Worm (Caenorhabditis elegans) whole organism, late embryonic: ENCODE measurements around the gene cul-1.
A peak's percentile ranks its signal among the peaks of the same experiment; 100 is the strongest.

Source experiments
- C08G9.2 ChIP-seq: sonication (generic microtip); optimal IDR thresholded peaks from 2 replicates; lab custom pipeline; 2016; ENCODE audit warnings: mild to moderate bottlenecking, missing genetic modification characterization, moderate library complexity, missing compliant biosample characterization
- C38D4.7 ChIP-seq: fragments of 200-800 bp; sonication (Bioruptor generic); optimal IDR thresholded peaks from 2 replicates; lab custom pipeline; 2018; ENCODE audit warnings: mild to moderate bottlenecking, missing genetic modification characterization, moderate library complexity, missing compliant biosample characterization
- K02D7.2 ChIP-seq: sonication (generic microtip); optimal IDR thresholded peaks from 2 replicates; lab custom pipeline; 2017; ENCODE audit warnings: mild to moderate bottlenecking, missing genetic modification characterization, missing compliant biosample characterization
- ahr-1 ChIP-seq: sonication (generic microtip); optimal IDR thresholded peaks from 2 replicates; lab custom pipeline; 2016; ENCODE audit warnings: missing genetic modification characterization, missing compliant biosample characterization
- ceh-2 ChIP-seq: sonication (generic microtip); optimal IDR thresholded peaks from 2 replicates; lab custom pipeline; 2016; ENCODE audit warnings: missing genotype, missing genetic modification characterization, missing compliant biosample characterization
- ceh-22 ChIP-seq: sonication (generic microtip); optimal IDR thresholded peaks from 2 replicates; lab custom pipeline; 2017; ENCODE audit warnings: missing biosample characterization, missing genetic modification characterization
- ceh-6 ChIP-seq: fragments of 200-800 bp; sonication (Bioruptor generic); optimal IDR thresholded peaks from 2 replicates; lab custom pipeline; 2018; ENCODE audit warnings: mild to moderate bottlenecking, missing genetic modification characterization, missing compliant biosample characterization
- che-1 ChIP-seq: sonication (generic microtip); optimal IDR thresholded peaks from 2 replicates; lab custom pipeline; 2016; ENCODE audit warnings: mild to moderate bottlenecking, missing genetic modification characterization, missing compliant biosample characterization
- elt-2 ChIP-seq: sonication (generic microtip); optimal IDR thresholded peaks from 2 replicates; lab custom pipeline; 2016; ENCODE audit warnings: missing genetic modification reagents, missing genetic modification characterization, missing compliant biosample characterization
- elt-4 ChIP-seq: sonication (generic microtip); optimal IDR thresholded peaks from 2 replicates; lab custom pipeline; 2016; ENCODE audit warnings: missing genetic modification characterization, missing compliant biosample characterization
- ets-4 ChIP-seq: sonication (generic microtip); optimal IDR thresholded peaks from 2 replicates; lab custom pipeline; 2016; ENCODE audit warnings: missing genetic modification characterization, missing compliant biosample characterization
- fkh-10 ChIP-seq: fragments of 150-350 bp; optimal IDR thresholded peaks from 2 replicates; lab custom pipeline; 2014; ENCODE audit warnings: missing biosample characterization, missing genetic modification reagents, missing genetic modification characterization
- fkh-6 ChIP-seq: sonication (generic microtip); optimal IDR thresholded peaks from 2 replicates; lab custom pipeline; 2016; ENCODE audit warnings: missing genetic modification characterization, missing compliant biosample characterization
- gmeb-2 ChIP-seq: sonication (generic microtip); optimal IDR thresholded peaks from 2 replicates; lab custom pipeline; 2016; ENCODE audit warnings: missing genetic modification characterization, inconsistent platforms, missing compliant biosample characterization
- hlh-8 ChIP-seq: sonication (generic microtip); optimal IDR thresholded peaks from 2 replicates; lab custom pipeline; 2016; ENCODE audit warnings: missing genotype, missing genetic modification characterization, missing compliant biosample characterization
- lin-11 ChIP-seq: fragments of 200-800 bp; sonication (Bioruptor generic); optimal IDR thresholded peaks from 2 replicates; lab custom pipeline; 2018; ENCODE audit warnings: mild to moderate bottlenecking, missing genetic modification characterization, missing compliant biosample characterization
- madf-2 ChIP-seq: sonication (generic microtip); optimal IDR thresholded peaks from 2 replicates; lab custom pipeline; 2017; ENCODE audit warnings: missing genetic modification characterization, missing compliant biosample characterization
- nfya-1 ChIP-seq: sonication (generic microtip); optimal IDR thresholded peaks from 2 replicates; lab custom pipeline; 2017; ENCODE audit warnings: missing genetic modification characterization, mild to moderate bottlenecking, missing compliant biosample characterization, antibody characterized with exemption, moderate library complexity
- nhr-11 ChIP-seq: fragments of 150-350 bp; optimal IDR thresholded peaks from 2 replicates; lab custom pipeline; 2014; ENCODE audit warnings: missing biosample characterization, missing genetic modification characterization
- npax-4 ChIP-seq: sonication (generic microtip); optimal IDR thresholded peaks from 2 replicates; lab custom pipeline; 2016; ENCODE audit warnings: missing genetic modification characterization, missing compliant biosample characterization
- odd-2 ChIP-seq: sonication (generic microtip); optimal IDR thresholded peaks from 2 replicates; lab custom pipeline; 2017; ENCODE audit warnings: antibody characterized with exemption, mild to moderate bottlenecking, missing genetic modification characterization, missing compliant biosample characterization
- pag-3 ChIP-seq: sonication (generic microtip); optimal IDR thresholded peaks from 2 replicates; lab custom pipeline; 2016; ENCODE audit warnings: missing compliant biosample characterization, missing genetic modification characterization, borderline replicate concordance
- pqm-1 ChIP-seq: sonication (generic microtip); optimal IDR thresholded peaks from 2 replicates; lab custom pipeline; 2016; ENCODE audit warnings: missing genetic modification characterization, missing compliant biosample characterization
- ref-2 ChIP-seq: sonication (generic microtip); optimal IDR thresholded peaks from 2 replicates; lab custom pipeline; 2016; ENCODE audit warnings: missing genetic modification characterization, missing compliant biosample characterization
- sox-2 ChIP-seq: fragments of 200-800 bp; sonication (Bioruptor generic); IDR thresholded peaks from 2 replicates; pipeline ENCODE4 v1.3.6; 2022; ENCODE audit warnings: missing genetic modification reagents, missing genetic modification characterization, missing compliant biosample characterization
- syd-9 ChIP-seq: sonication (generic microtip); optimal IDR thresholded peaks from 2 replicates; lab custom pipeline; 2016; ENCODE audit warnings: mild to moderate bottlenecking, missing genetic modification characterization, moderate library complexity, missing compliant biosample characterization
- tbx-7 ChIP-seq: sonication (generic microtip); optimal IDR thresholded peaks from 2 replicates; lab custom pipeline; 2016; ENCODE audit warnings: missing genotype, missing genetic modification characterization, missing compliant biosample characterization
- ttx-3 ChIP-seq: sonication (generic microtip); optimal IDR thresholded peaks from 2 replicates; lab custom pipeline; 2016; ENCODE audit warnings: missing genetic modification reagents, missing genetic modification characterization, missing compliant biosample characterization
- unc-3 ChIP-seq, 2 experiments: fragments of 200-800 bp in 1 of 2; sonication (Bioruptor generic) in 1 of 2; sonication (generic microtip) in 1 of 2; conservative IDR thresholded peaks in 1 of 2; optimal IDR thresholded peaks in 1 of 2; 2 replicates each; pipeline versions ENCODE4 v1.3.6 to Lab custom; 2016 to 2022; ENCODE audit warnings: missing compliant biosample characterization in 2 of 2, missing genetic modification characterization in 2 of 2, missing genetic modification reagents in 1 of 2
- unc-42 ChIP-seq: sonication (generic microtip); optimal IDR thresholded peaks from 2 replicates; lab custom pipeline; 2016; ENCODE audit warnings: missing genotype, missing genetic modification characterization, missing compliant biosample characterization
- unc-55 ChIP-seq: sonication (generic microtip); optimal IDR thresholded peaks from 2 replicates; lab custom pipeline; 2017; ENCODE audit warnings: missing biosample characterization, missing genetic modification reagents, missing genetic modification characterization
- zip-5 ChIP-seq: sonication (generic microtip); optimal IDR thresholded peaks from 2 replicates; lab custom pipeline; 2016; ENCODE audit warnings: missing genetic modification characterization, missing compliant biosample characterization
- ztf-16 ChIP-seq: sonication (generic microtip); optimal IDR thresholded peaks from 2 replicates; lab custom pipeline; 2017; ENCODE audit warnings: missing genetic modification characterization, missing compliant biosample characterization

The cul-1 gene

ce11 chrIII:10479180-10479579 is 8.1 kb downstream of the cul-1 start, which contains the start of gene D2045.7:
D2045.7 (plus strand) TSS chrIII:10479480.
- no peak for TF ChIP-seq ref-2 (tag; lab: Kevin White, UChicago)
- TF ChIP-seq fkh-10 (GFP tag; lab: Kevin White, UChicago), result no peak
- TF ChIP-seq odd-2 (tag; lab: Kevin White, UChicago), result no peak
- TF ChIP-seq lin-11, result no peak
- no peak for TF ChIP-seq fkh-6
- no peak for TF ChIP-seq ztf-16 (tag; lab: Kevin White, UChicago)
- no peak for TF ChIP-seq ets-4 (tag; lab: Kevin White, UChicago)
- TF ChIP-seq K02D7.2 (tag; lab: Kevin White, UChicago), result no peak
- no peak for TF ChIP-seq zip-5 (tag; lab: Kevin White, UChicago)

- no peak for TF ChIP-seq sox-2 (GFP tag; lab: Robert Waterston, UW)
- no peak for TF ChIP-seq ahr-1
- no peak for TF ChIP-seq ttx-3 (tag; lab: Kevin White, UChicago)
- no peak for TF ChIP-seq syd-9 (tag; lab: Kevin White, UChicago)
- TF ChIP-seq pqm-1 (tag; lab: Kevin White, UChicago), result no peak
- no peak for TF ChIP-seq unc-3 (GFP tag; conservative IDR thresholded peaks at IDR 0.05; lab: Robert Waterston, UW)
- no peak for TF ChIP-seq unc-3 (tag; optimal IDR thresholded peaks at IDR 0.05; lab: Kevin White, UChicago)
Observed at ce11 chrIII:10481497-10481896, 10.5 kb downstream of the cul-1 start.

- TF ChIP-seq elt-2 (tag; lab: Kevin White, UChicago) (peak; percentile 8), hlh-8 (tag; lab: Kevin White, UChicago) (no peak)
Observed at ce11 chrIII:10481988-10482387, 11.0 kb downstream of the cul-1 start, which contains the start of gene D2045.8. D2045.8 (plus strand) TSS chrIII:10482288.

- TF ChIP-seq unc-42 (tag; lab: Kevin White, UChicago) (no peak), elt-2 (tag; lab: Kevin White, UChicago) (no peak)
Observed at ce11 chrIII:10486455-10486854, 15.4 kb downstream of the cul-1 start.

ce11 chrIII:10488052-10488451 is 17.0 kb downstream of the cul-1 start, which contains the start of gene ptr-25:
ptr-25 (plus strand) TSS chrIII:10488124.
- no peak for TF ChIP-seq unc-55 (GFP tag; lab: Kevin White, UChicago)
- TF ChIP-seq npax-4 (tag; lab: Kevin White, UChicago), result no peak
- TF ChIP-seq nhr-11 (tag; lab: Kevin White, UChicago), result no peak
- TF ChIP-seq pag-3 (tag; lab: Kevin White, UChicago), result no peak
- TF ChIP-seq gmeb-2 (tag; lab: Kevin White, UChicago), result no peak
- no peak for TF ChIP-seq nfya-1
- no peak for TF ChIP-seq ttx-3 (tag; lab: Kevin White, UChicago)
- TF ChIP-seq tbx-7 (tag; lab: Kevin White, UChicago), result no peak
- no peak for TF ChIP-seq C08G9.2 (tag; lab: Kevin White, UChicago)
- no peak for TF ChIP-seq unc-42 (tag; lab: Kevin White, UChicago)
- TF ChIP-seq pqm-1 (tag; lab: Kevin White, UChicago), result no peak
- TF ChIP-seq ceh-6 (GFP tag; lab: Kevin White, UChicago), result no peak
- TF ChIP-seq C38D4.7, result no peak
- TF ChIP-seq madf-2 (tag; lab: Kevin White, UChicago), result no peak
- TF ChIP-seq ceh-22 (tag; lab: Kevin White, UChicago), result no peak
- no peak for TF ChIP-seq che-1 (tag; lab: Kevin White, UChicago)

- TF ChIP-seq elt-4 (no peak), ceh-2 (no peak), madf-2 (tag; lab: Kevin White, UChicago) (no peak)
- TF ChIP-seq, all 69 proteins: peak for 0
Observed at ce11 chrIII:10503753-10504152, 32.7 kb downstream of the cul-1 start, which contains the start of gene rab-33. rab-33 (minus strand) TSS chrIII:10503853.
